Fruit fly (Drosophila melanogaster) whole organism, prepupa: ENCODE results near the gene CG10561.

Source experiments
- CG3919 ChIP-seq: fragments of 200-800 bp; sonication (Bioruptor generic); optimal IDR thresholded peaks from 3 replicates; lab custom pipeline; 2016; ENCODE audit warnings: missing biosample characterization, missing genetic modification characterization
- Ets96B ChIP-seq: fragments of 200-800 bp; optimal IDR thresholded peaks from 2 replicates; lab custom pipeline; 2019; ENCODE audit warnings: missing biosample characterization, mild to moderate bottlenecking, missing genetic modification characterization, moderate library complexity

dm6 chr2L:19140257-19140983, 26.2 kb downstream of the CG10561 start:
- TF ChIP-seq CG3919 (GFP tag; lab: Kevin White, UChicago) (no peak), Ets96B (tag; lab: Kevin White, UChicago) (no peak)
